Worm (Caenorhabditis elegans) whole organism, L4/young adult: Measurements from ENCODE around the gene srj-39.

ENCODE experiments used
- W03F9.2 ChIP-seq: fragments of 150-350 bp; optimal IDR thresholded peaks from 2 replicates; lab custom pipeline; 2014; ENCODE audit warnings: missing biosample characterization, missing genetic modification characterization
- dao-5 ChIP-seq: sonication (generic microtip); optimal IDR thresholded peaks from 2 replicates; lab custom pipeline; 2016; ENCODE audit warnings: missing genotype, missing genetic modification characterization, moderate library complexity, missing compliant biosample characterization
- him-1 ChIP-seq: sonication (generic microtip); optimal IDR thresholded peaks from 2 replicates; lab custom pipeline; 2016; ENCODE audit warnings: missing genotype, missing genetic modification reagents, missing genetic modification characterization, missing compliant biosample characterization

DNA sequence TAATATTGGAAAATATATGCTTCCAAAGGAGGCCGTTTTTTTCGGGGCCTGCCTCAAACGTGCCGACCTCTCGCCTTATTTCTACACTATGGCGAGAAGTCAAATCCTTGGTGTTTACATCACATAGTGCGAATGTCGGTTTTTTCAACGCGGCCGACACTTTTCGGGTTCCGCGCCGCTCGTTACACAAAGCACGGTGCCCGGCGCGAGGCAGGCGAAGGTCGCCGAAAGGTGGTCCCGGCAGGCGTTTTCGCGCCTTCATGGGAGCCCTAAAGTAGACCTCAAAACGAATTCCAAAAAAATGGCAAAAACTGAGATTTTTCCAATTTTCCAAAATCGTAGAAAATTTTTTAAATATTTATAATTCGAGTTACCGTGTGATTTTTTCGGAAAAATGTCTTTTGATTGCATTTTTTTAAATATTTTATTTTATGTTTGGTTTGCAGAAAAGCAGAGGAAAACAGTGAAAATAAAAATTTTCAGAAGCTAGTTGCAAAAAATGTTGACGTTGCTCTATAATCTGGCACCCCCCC, 21.2 kb downstream of the srj-39 start, which contains the start of gene T05B4.12:
- TF ChIP-seq dao-5 (tag; lab: Kevin White, UChicago) = no peak
- TF ChIP-seq him-1 = no peak
- TF ChIP-seq W03F9.2 (tag; lab: Kevin White, UChicago) = no peak
